Worm (Caenorhabditis elegans): ENCODE measurements around the gene F38B2.4.
A peak's percentile ranks its signal among the peaks of the same experiment; 100 is the strongest.

F38B2.4 gene

ce11 chrX:11249392-11249791, 38.1 kb downstream of the F38B2.4 start:
- TF ChIP-seq fkh-8 (tag; optimal IDR thresholded peaks at IDR 0.05) = peak; percentile 4
- TF ChIP-seq lin-14 (GFP tag; optimal IDR thresholded peaks at IDR 0.05) = peak; percentile 13
- no peak for TF ChIP-seq xbp-1 (tag; optimal IDR thresholded peaks at IDR 0.05)
- no peak for TF ChIP-seq zip-4 (GFP tag; optimal IDR thresholded peaks at IDR 0.05)
- no peak for TF ChIP-seq swsn-7 (tag; optimal IDR thresholded peaks at IDR 0.05)
- no peak for TF ChIP-seq mep-1 (tag; optimal IDR thresholded peaks at IDR 0.05)
- TF ChIP-seq nhr-12 (tag; optimal IDR thresholded peaks at IDR 0.05) = no peak
- no peak for TF ChIP-seq Y116A8C.19 (tag; optimal IDR thresholded peaks at IDR 0.05; ENCODE audit: borderline replicate concordance)
- peak; percentile 60 for TF ChIP-seq blmp-1 (tag; optimal IDR thresholded peaks at IDR 0.05)
- no peak for TF ChIP-seq nhr-90 (tag; optimal IDR thresholded peaks at IDR 0.05; ENCODE audit: poor library complexity)
- no peak for TF ChIP-seq efl-1 (optimal IDR thresholded peaks at IDR 0.05)
- peak in 1 of 2 experiments; percentile 55 for TF ChIP-seq efl-1 (GFP tag; optimal IDR thresholded peaks at IDR 0.05 in 1 of 2)
- no peak for TF ChIP-seq nhr-11 (tag; optimal IDR thresholded peaks at IDR 0.05)
- TF ChIP-seq sptf-1 (tag; optimal IDR thresholded peaks at IDR 0.05) = no peak
- TF ChIP-seq ceh-63 (GFP tag; optimal IDR thresholded peaks at IDR 0.05) = no peak

- peak; percentile 61 for TF ChIP-seq nhr-85 (tag)
- peak; percentile 78 for TF ChIP-seq blmp-1 (tag; optimal IDR thresholded peaks at IDR 0.05)
- no peak for TF ChIP-seq fkh-8 (tag; optimal IDR thresholded peaks at IDR 0.05)
- peak; percentile 19 for TF ChIP-seq nhr-47 (tag; optimal IDR thresholded peaks at IDR 0.05)
- peak; percentile 11 for TF ChIP-seq ztf-4 (tag; optimal IDR thresholded peaks at IDR 0.05)
- TF ChIP-seq nhr-20 (tag; optimal IDR thresholded peaks at IDR 0.05) = peak; percentile 21
- no peak for TF ChIP-seq swsn-7 (tag; optimal IDR thresholded peaks at IDR 0.05)
- TF ChIP-seq lsy-2 (tag; optimal IDR thresholded peaks at IDR 0.05) = no peak
- TF ChIP-seq lin-14 (GFP tag; optimal IDR thresholded peaks at IDR 0.05) = peak; percentile 41
- TF ChIP-seq nhr-19 (GFP tag; conservative IDR thresholded peaks at IDR 0.05) = no peak
- peak; percentile 3 for TF ChIP-seq snu-23 (GFP tag; optimal IDR thresholded peaks at IDR 0.05)
- TF ChIP-seq grh-1 (GFP tag; IDR thresholded peaks at IDR 0.05) = no peak
- peak; percentile 48 for TF ChIP-seq nhr-71 (tag; optimal IDR thresholded peaks at IDR 0.05)
- no peak for TF ChIP-seq fos-1 (tag; optimal IDR thresholded peaks at IDR 0.05)
- no peak for TF ChIP-seq lin-15B (tag; optimal IDR thresholded peaks at IDR 0.05)
Measured at ce11 chrX:11248083-11248482, 39.4 kb downstream of the F38B2.4 start.

ce11 chrX:11245056-11245455, 42.5 kb downstream of the F38B2.4 start:
- TF ChIP-seq unc-86 (tag; optimal IDR thresholded peaks at IDR 0.05) = peak; percentile 18
- no peak for TF ChIP-seq alr-1 (tag; optimal IDR thresholded peaks at IDR 0.05; ENCODE audit: borderline replicate concordance)
- peak; percentile 33 for TF ChIP-seq lin-14 (GFP tag; optimal IDR thresholded peaks at IDR 0.05)

- TF ChIP-seq mab-9 (GFP tag; IDR thresholded peaks at IDR 0.05) (no peak), snpc-4 (tag; optimal IDR thresholded peaks at IDR 0.05) (no peak), hpl-2 (GFP tag; optimal IDR thresholded peaks at IDR 0.05) (no peak), lin-15B (tag; optimal IDR thresholded peaks at IDR 0.05) (no peak), swsn-7 (tag; optimal IDR thresholded peaks at IDR 0.05) (no peak), F16B12.6 (tag; optimal IDR thresholded peaks at IDR 0.05) (no peak), nhr-76 (tag; optimal IDR thresholded peaks at IDR 0.05) (no peak), nhr-19 (GFP tag; conservative IDR thresholded peaks at IDR 0.05) (no peak), sup-37 (GFP tag; optimal IDR thresholded peaks at IDR 0.05) (no peak), C16A3.4 (tag; optimal IDR thresholded peaks at IDR 0.05) (no peak), blmp-1 (tag; optimal IDR thresholded peaks at IDR 0.05) (no peak), pqm-1 (tag; optimal IDR thresholded peaks at IDR 0.05) (no peak)
Measured at ce11 chrX:11243604-11244003, 43.9 kb downstream of the F38B2.4 start.

ce11 chrX:11241479-11241878, 46.0 kb downstream of the F38B2.4 start:
- TF ChIP-seq unc-86 (tag; optimal IDR thresholded peaks at IDR 0.05) = peak; percentile 12
- TF ChIP-seq ceh-63 (GFP tag; optimal IDR thresholded peaks at IDR 0.05) = peak; percentile 20
- TF ChIP-seq efl-1 (optimal IDR thresholded peaks at IDR 0.05) = no peak
- peak in 1 of 2 experiments; percentile 10 for TF ChIP-seq efl-1 (GFP tag; optimal IDR thresholded peaks at IDR 0.05 in 1 of 2)
- TF ChIP-seq ceh-82 (tag; optimal IDR thresholded peaks at IDR 0.05) = no peak
- TF ChIP-seq lin-14 (GFP tag; optimal IDR thresholded peaks at IDR 0.05) = peak; percentile 72
- no peak for TF ChIP-seq mep-1 (tag; optimal IDR thresholded peaks at IDR 0.05)
- TF ChIP-seq zag-1 (tag; optimal IDR thresholded peaks at IDR 0.05) = no peak
- TF ChIP-seq mab-9 (GFP tag; IDR thresholded peaks at IDR 0.05) = no peak
- peak in 1 of 2 experiments; percentile 26 for TF ChIP-seq lsy-2 (tag; optimal IDR thresholded peaks at IDR 0.05)
- no peak for TF ChIP-seq C04F5.9 (tag; optimal IDR thresholded peaks at IDR 0.05)

Data from whole organism, L1 larva.